Fruit fly (Drosophila melanogaster): Measurements from ENCODE around the gene CG31730.

dm6 chr2L:13258702-13259101, 841 bp downstream of the CG31730 start:
- TF ChIP-seq cyc (GFP tag; optimal IDR thresholded peaks at IDR 0.05) = no peak
- TF ChIP-seq Hr4 (GFP tag; optimal IDR thresholded peaks at IDR 0.05) = peak; percentile 29
- no peak for TF ChIP-seq Hr38 (GFP tag; optimal IDR thresholded peaks at IDR 0.05)
- no peak for TF ChIP-seq Sox15 (GFP tag; optimal IDR thresholded peaks at IDR 0.05)
- TF ChIP-seq CG6276 (GFP tag; optimal IDR thresholded peaks at IDR 0.05) = peak; percentile 52
- no peak for TF ChIP-seq vri (GFP tag; optimal IDR thresholded peaks at IDR 0.05)
- no peak for TF ChIP-seq Eip75B (GFP tag; optimal IDR thresholded peaks at IDR 0.05)
